Worm (Caenorhabditis elegans): Measurements from ENCODE around the gene hrpu-1.

DNA sequence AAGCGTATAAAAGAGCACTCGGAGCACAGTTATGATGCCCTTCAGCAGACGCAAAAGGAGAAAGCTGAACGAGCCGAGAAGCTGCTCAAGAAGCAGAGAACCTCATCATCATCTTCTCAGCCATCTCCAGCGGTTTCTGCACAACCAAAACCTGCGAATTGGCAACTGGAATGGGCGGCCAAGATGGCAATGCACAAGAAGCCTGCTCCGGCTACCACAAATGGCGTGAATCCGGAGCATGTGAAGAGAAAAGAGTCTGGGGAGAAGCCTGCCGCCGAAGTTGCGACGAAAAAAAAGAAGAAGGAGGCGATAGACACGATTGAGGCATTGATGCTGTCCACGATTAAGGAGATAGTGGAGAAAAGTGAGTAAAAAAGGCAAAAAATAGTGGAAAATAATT lies 1.7 kb downstream of the hrpu-1 start:
- TF ChIP-seq ama-1 (optimal IDR thresholded peaks at IDR 0.05): no peak
- TF ChIP-seq tbx-37 (GFP tag; conservative IDR thresholded peaks at IDR 0.05): no peak
- TF ChIP-seq flt-1 (GFP tag; IDR thresholded peaks at IDR 0.05): no peak
- TF ChIP-seq sea-1 (GFP tag; conservative IDR thresholded peaks at IDR 0.05): no peak
- TF ChIP-seq hmbx-1 (tag; optimal IDR thresholded peaks at IDR 0.05): no peak
- no peak for TF ChIP-seq tbx-11 (GFP tag; IDR thresholded peaks at IDR 0.05)
- no peak for TF ChIP-seq ceh-13 (GFP tag; optimal IDR thresholded peaks at IDR 0.05)
- TF ChIP-seq ceh-36 (tag; optimal IDR thresholded peaks at IDR 0.05): no peak

Measured in whole organism, early embryonic.